Fruit fly (Drosophila melanogaster): ENCODE data around the gene CG8031.

CG8031 gene

DNA sequence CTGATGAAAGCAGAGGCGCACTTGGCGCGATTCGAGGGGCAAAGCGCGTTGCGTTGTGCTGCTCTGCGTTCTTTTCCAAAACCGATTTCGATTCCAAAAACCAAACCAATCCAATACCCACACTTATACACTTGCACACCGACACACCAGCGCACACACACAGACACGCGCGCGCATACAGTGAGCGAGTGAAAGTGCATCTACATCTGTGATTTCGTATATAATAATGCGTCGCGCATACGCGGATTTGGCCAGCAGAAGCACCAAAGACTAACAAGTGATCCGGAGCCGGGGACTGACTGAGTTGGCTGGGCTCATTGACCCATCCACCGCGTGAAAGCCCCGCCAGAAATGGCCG, 12.9 kb downstream of the CG8031 start:
- TF ChIP-seq CG4617 (GFP tag; optimal IDR thresholded peaks at IDR 0.05; ENCODE audit: borderline replicate concordance) (peak; percentile 18), lmd (GFP tag; IDR thresholded peaks at IDR 0.05) (no peak), cg (GFP tag; optimal IDR thresholded peaks at IDR 0.05) (peak; percentile 92), Hr39 (optimal IDR thresholded peaks at IDR 0.05) (no peak), CG13123 (GFP tag; optimal IDR thresholded peaks at IDR 0.05) (no peak), CG8388 (GFP tag; optimal IDR thresholded peaks at IDR 0.05) (peak; percentile 97), CG8478 (optimal IDR thresholded peaks at IDR 0.05) (peak; percentile 40), gfzf (GFP tag; optimal IDR thresholded peaks at IDR 0.05) (no peak), Opbp (GFP tag; IDR thresholded peaks at IDR 0.05; ENCODE audit: partially characterized antibody) (0 out of 3 replicates have a peak, but pooled peaks have one; percentile 1), Ets65A (GFP tag) (peak; percentile 22), MESR4 (GFP tag; optimal IDR thresholded peaks at IDR 0.05) (peak; percentile 4), CG7271 (tag; optimal IDR thresholded peaks at IDR 0.05) (no peak)

DNA sequence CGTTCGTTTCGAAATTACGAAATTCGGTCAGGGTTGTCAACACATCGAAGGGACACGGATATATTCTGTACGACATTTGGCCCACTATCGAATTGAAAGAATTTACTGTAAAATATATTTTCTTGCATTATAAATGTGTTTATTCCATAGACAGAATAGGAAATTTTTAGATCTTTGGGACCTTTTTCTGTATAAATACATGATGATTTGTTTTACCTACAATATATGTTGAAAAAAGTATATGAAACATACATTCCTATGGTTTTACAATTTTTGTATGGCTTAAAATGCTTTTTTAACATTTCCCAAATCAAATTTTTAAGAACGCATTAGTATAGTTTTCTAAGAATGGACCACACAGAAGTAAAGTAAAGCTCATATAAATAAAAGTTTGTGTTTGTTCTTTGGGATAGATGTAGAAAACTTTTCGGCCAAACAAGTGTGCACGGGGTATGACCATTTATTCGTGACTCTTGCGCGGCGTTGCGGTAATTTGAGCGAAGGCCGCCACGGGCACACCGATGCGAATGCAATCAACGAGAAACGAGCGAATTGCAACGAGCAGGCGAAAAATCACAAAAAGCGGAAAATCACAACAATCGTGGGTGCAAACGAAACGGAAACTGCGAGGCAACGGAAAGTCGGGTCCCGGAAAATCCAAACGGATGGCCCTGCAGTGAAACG, 13.4 kb downstream of the CG8031 start, which contains the start of the genes CG17327, CG44194 and CG7518:
Gene CG17327 (minus strand): TSS at position 177 of the 684 bp plus-strand sequence.
Gene CG44194 (minus strand): TSS at position 177 of the 684 bp plus-strand sequence.
Gene CG7518 (plus strand): TSS at position 540 of the 684 bp plus-strand sequence.
- peak; percentile 41 for TF ChIP-seq Myb (GFP tag; optimal IDR thresholded peaks at IDR 0.05)
- TF ChIP-seq CG8388 (GFP tag; optimal IDR thresholded peaks at IDR 0.05), result no peak
- peak; percentile 70 for TF ChIP-seq CG12659 (GFP tag; optimal IDR thresholded peaks at IDR 0.05)
- no peak for TF ChIP-seq CG1603 (tag; optimal IDR thresholded peaks at IDR 0.05)
- peak; percentile 96 for TF ChIP-seq ssp (GFP tag; IDR thresholded peaks at IDR 0.05)
- peak; percentile 7 for TF ChIP-seq cato (GFP tag; optimal IDR thresholded peaks at IDR 0.05; ENCODE audit: borderline replicate concordance)
- no peak for TF ChIP-seq CG16815 (GFP tag; optimal IDR thresholded peaks at IDR 0.05)
- no peak for TF ChIP-seq Xrp1 (GFP tag; IDR thresholded peaks at IDR 0.05)
- peak in 1 of 2 experiments; percentile 7 for TF ChIP-seq chif (GFP tag; optimal IDR thresholded peaks at IDR 0.05)
- no peak for TF ChIP-seq zfh1 (GFP tag; IDR thresholded peaks at IDR 0.05)
- peak; percentile 52 for TF ChIP-seq HmgD (GFP tag; optimal IDR thresholded peaks at IDR 0.05)
- peak; percentile 80; the same call in 2 of the 4 replicates for TF ChIP-seq chinmo (GFP tag; IDR thresholded peaks at IDR 0.05; ENCODE audit: partially characterized antibody)
- no peak for TF ChIP-seq Ada2b (GFP tag; IDR thresholded peaks at IDR 0.05)
- peak; percentile 47 for TF ChIP-seq CG30403 (GFP tag; optimal IDR thresholded peaks at IDR 0.05)
- TF ChIP-seq pros (GFP tag; optimal IDR thresholded peaks at IDR 0.05), result no peak
- peak; percentile 26; the same call in 1 of the 2 replicates for TF ChIP-seq al (GFP tag; IDR thresholded peaks at IDR 0.05)
- TF ChIP-seq Sin3A (optimal IDR thresholded peaks at IDR 0.05), result peak; percentile 51
- TF ChIP-seq tx (GFP tag; optimal IDR thresholded peaks at IDR 0.05), result peak; percentile 16
- TF ChIP-seq CG13775 (GFP tag; optimal IDR thresholded peaks at IDR 0.05), result peak; percentile 50
- TF ChIP-seq CG6254 (GFP tag; optimal IDR thresholded peaks at IDR 0.05), result no peak
- peak; percentile 88 for TF ChIP-seq CG17186 (GFP tag; optimal IDR thresholded peaks at IDR 0.05)
- TF ChIP-seq pan (optimal IDR thresholded peaks at IDR 0.05), result no peak
- TF ChIP-seq pan (GFP tag; optimal IDR thresholded peaks at IDR 0.05 in 1 of 2, IDR thresholded peaks at IDR 0.05 in 1 of 2), result no peak
- TF ChIP-seq CG2120 (GFP tag; optimal IDR thresholded peaks at IDR 0.05), result peak; percentile 42
- TF ChIP-seq pzg (GFP tag; optimal IDR thresholded peaks at IDR 0.05), result peak; percentile 73
- TF ChIP-seq CG9932 (GFP tag; IDR thresholded peaks at IDR 0.05), result peak; percentile 40; the same call in 1 of the 2 replicates
- TF ChIP-seq CG6813 (GFP tag; optimal IDR thresholded peaks at IDR 0.05), result no peak
- peak; percentile 57 for TF ChIP-seq NFAT (GFP tag; IDR thresholded peaks at IDR 0.05)
- TF ChIP-seq slou (GFP tag; optimal IDR thresholded peaks at IDR 0.05), result no peak
- TF ChIP-seq Ravus (GFP tag; IDR thresholded peaks at IDR 0.05), result no peak
- TF ChIP-seq CG7839 (tag; optimal IDR thresholded peaks at IDR 0.05), result no peak
- TF ChIP-seq CG3065 (GFP tag; optimal IDR thresholded peaks at IDR 0.05), result no peak
- TF ChIP-seq CG14710 (tag; optimal IDR thresholded peaks at IDR 0.05), result peak; percentile 80
- no peak for TF ChIP-seq CG3163 (GFP tag; optimal IDR thresholded peaks at IDR 0.05)
- peak; percentile 40 for TF ChIP-seq HLH54F (GFP tag; optimal IDR thresholded peaks at IDR 0.05)
- TF ChIP-seq CG8089 (GFP tag; optimal IDR thresholded peaks at IDR 0.05), result peak; percentile 17
- TF ChIP-seq slbo (GFP tag; IDR thresholded peaks at IDR 0.05), result peak; percentile 56
- TF ChIP-seq amos (GFP tag; IDR thresholded peaks at IDR 0.05; ENCODE audit: partially characterized antibody), result peak; percentile 51
- peak; percentile 74 for TF ChIP-seq CG2116 (GFP tag; optimal IDR thresholded peaks at IDR 0.05)
